Fruit fly (Drosophila melanogaster): ENCODE data around the gene mrt.

The mrt gene

DNA sequence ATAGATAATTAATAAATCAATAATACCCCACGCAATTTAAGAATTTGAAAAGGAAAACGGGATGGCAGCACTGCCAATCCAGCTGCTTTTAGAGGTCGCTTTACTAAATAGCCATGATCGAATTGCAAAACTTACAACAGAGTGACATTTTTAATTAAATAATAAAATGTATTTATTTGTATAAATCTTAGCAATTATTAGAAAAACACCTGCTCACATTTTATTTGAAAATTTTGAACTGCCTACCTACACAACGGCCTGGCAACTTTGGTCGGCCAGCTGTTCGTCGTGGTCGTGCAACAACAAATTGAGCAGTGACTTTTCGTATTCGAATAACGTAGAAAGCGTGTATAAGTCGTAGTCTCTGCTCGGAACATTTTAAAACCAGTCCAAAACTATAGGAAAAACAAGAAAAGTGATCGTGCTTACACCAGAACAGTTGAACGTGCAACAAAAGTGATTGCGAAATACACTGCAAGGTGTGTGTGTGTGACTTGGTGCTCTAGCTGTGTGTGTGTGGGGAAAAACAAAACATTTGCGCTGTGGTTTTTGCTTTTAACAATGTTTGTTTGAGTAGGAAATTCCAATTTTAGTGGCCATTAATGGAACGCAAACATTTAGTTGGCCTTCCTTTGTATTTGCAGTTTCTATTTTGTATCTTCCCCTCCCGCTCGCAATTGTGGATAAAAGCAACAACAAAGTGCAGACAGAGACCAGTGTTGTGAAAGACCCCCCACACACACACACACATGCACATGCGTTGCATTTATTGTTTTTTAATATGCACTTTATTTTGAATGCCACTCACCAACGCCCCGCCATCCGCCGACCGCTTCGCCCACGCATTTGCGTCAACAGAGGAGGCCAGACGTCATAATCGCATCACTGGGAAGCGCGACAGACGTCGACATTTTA, 7.7 kb downstream of the mrt start, which contains the start of gene CG5938:
TSS of gene CG5938 (plus strand) at position 262 of the 915 bp plus-strand sequence.
- TF ChIP-seq CG8301 (tag; optimal IDR thresholded peaks at IDR 0.05) (peak; percentile 22), EcR (GFP tag; optimal IDR thresholded peaks at IDR 0.05) (peak; percentile 19), CG34367 (tag; optimal IDR thresholded peaks at IDR 0.05) (peak; percentile 34), Ets98B (GFP tag; IDR thresholded peaks at IDR 0.05) (peak; percentile 49; the same call in 1 of the 2 replicates), CG4496 (GFP tag; IDR thresholded peaks at IDR 0.05) (peak; percentile 64; the same call in 2 of the 3 replicates), CG9948 (tag; optimal IDR thresholded peaks at IDR 0.05) (no peak), CG12605 (GFP tag; IDR thresholded peaks at IDR 0.05) (no peak; the same call in 1 of the 2 replicates), rn (GFP tag; IDR thresholded peaks at IDR 0.05) (peak; percentile 21; the same call in 1 of the 2 replicates), D1 (tag; optimal IDR thresholded peaks at IDR 0.05) (no peak), CG14655 (GFP tag; optimal IDR thresholded peaks at IDR 0.05) (peak; percentile 18), fd96Ca (GFP tag; IDR thresholded peaks at IDR 0.05) (peak; percentile 63), CG8159 (tag; optimal IDR thresholded peaks at IDR 0.05) (peak; percentile 15), gl (tag; optimal IDR thresholded peaks at IDR 0.05) (peak; percentile 37), CG17806 (tag; optimal IDR thresholded peaks at IDR 0.05) (no peak), CG32121 (GFP tag; IDR thresholded peaks at IDR 0.05) (no peak), Pif1A (GFP tag; optimal IDR thresholded peaks at IDR 0.05) (peak; percentile 17), CG10348 (GFP tag; IDR thresholded peaks at IDR 0.05) (no peak), CG15710 (tag; optimal IDR thresholded peaks at IDR 0.05) (no peak), Snoo (tag; optimal IDR thresholded peaks at IDR 0.05) (peak; percentile 1), Pif1B (GFP tag; optimal IDR thresholded peaks at IDR 0.05) (peak; percentile 41), CG13204 (GFP tag; optimal IDR thresholded peaks at IDR 0.05) (peak; percentile 19)

DNA sequence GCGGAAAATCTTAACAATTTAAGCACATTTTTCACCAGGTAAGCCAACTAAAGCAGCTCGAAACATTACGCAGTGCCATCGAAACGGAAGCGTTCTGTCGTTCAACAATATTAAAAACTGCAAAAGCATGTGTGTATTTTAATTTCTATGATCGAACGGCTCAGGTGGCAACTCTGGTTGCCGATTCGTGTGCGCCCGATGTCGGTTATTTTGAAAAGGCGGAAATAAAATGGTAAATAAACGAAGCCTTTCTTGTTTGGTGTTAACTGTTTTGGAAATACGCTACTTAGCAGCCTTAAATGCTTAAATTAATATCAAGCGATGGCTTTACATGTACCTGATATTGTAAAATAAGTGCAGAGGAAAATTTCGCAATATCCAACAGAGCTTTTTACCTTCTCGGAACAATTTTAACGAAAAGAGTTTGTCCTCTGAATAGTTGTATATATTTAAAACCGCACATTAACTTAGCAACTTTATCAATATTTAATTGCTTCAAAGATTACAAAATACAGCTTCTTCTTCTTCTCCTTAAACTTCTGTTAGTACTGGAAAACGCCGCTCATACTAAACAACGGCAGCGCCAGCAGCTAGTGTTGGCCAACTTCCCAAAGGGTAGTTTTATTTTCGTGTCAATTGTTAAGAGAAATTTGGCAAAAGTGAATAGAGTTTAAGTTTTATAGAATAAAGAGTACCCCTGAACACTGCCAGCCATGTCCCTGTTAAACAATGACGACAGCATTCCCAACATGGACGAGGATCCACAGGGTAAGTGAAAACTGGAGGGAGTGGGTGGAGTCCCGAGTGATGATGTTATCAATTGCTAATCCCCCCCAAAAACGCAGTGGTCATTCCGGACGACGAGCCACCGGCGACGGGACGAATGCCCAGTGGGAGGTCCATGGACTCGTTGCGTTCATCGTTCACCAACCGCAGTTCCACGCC, 9.1 kb downstream of the mrt start, which contains the start of gene CG5934:
TSS of gene CG5934 (plus strand) at position 588 of the 945 bp plus-strand sequence.
- TF ChIP-seq fd96Ca (GFP tag; IDR thresholded peaks at IDR 0.05): no peak
- TF ChIP-seq CG4496 (GFP tag; IDR thresholded peaks at IDR 0.05): peak; percentile 59; the same call in 1 of the 3 replicates
- peak; percentile 31; the same call in 1 of the 2 replicates for TF ChIP-seq Ets98B (GFP tag; IDR thresholded peaks at IDR 0.05)
- TF ChIP-seq CG32121 (GFP tag; IDR thresholded peaks at IDR 0.05): no peak

DNA sequence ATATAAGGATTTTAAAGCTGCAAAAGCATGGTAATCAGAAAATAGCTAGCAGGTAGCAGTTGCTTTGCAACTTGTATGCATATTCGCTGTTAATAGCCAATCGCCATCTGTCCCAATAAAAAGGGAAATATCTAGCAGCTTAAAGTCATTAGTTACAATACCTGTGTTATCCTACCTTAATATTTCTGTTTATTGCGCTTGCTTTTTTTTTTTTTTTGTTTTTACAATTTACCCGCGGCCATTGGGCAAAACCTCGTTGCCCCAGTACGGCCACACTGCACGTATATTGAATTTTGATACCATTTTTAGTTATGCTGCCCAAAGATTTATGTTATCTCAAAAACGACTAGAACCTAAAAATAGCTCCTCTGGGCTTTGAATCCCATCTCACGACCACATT, 10.2 kb downstream of the mrt start:
- TF ChIP-seq CG4496 (GFP tag; IDR thresholded peaks at IDR 0.05) (peak; percentile 54; the same call in 1 of the 3 replicates), CG10348 (GFP tag; IDR thresholded peaks at IDR 0.05) (no peak)

DNA sequence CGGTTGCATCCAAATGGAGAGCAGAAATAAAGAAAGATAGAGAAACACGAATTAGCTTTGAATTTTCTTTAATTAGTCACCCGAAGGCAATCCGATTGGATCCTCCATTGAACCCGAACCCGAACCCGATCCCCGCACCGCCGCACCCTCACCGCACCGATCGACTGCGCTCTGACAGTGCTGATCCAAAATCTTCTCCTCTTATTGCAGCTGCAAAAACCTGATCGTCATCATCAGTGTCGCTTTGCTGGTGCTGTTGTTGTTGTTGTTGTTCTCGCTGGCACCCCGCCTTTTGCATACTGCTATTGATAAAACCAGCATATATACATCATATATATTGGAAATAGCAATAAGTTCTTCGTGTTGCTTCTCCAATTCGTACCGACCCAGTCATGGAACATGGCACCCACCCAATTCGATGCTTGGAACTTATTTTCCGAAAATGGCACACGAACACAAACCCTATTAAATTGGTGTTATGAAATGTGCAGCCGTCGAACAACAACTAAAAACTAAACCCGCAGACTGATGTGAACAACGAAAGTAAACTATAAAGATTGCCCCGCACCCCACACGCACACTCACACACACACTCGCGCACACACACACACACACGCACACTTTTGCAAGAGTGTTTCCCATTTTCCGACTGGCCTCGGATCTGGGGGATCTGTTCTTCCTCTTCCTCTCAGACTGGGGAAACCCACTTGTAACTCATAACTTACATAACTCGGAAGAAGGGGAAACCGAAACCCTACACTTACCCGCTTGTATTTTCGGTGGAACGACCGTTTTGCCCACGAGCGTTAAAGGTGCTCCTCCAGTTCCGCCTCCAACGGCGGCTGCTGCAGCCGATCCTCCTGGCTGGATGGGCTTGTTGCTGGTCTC, 11.8 kb downstream of the mrt start:
- peak; percentile 73 for TF ChIP-seq EcR (GFP tag; optimal IDR thresholded peaks at IDR 0.05)
- TF ChIP-seq CG8301 (tag; optimal IDR thresholded peaks at IDR 0.05): no peak
- no peak for TF ChIP-seq CG9948 (tag; optimal IDR thresholded peaks at IDR 0.05)
- peak; percentile 22; the same call in 1 of the 2 replicates for TF ChIP-seq Ets98B (GFP tag; IDR thresholded peaks at IDR 0.05)
- TF ChIP-seq D1 (tag; optimal IDR thresholded peaks at IDR 0.05): no peak
- no peak for TF ChIP-seq Snoo (tag; optimal IDR thresholded peaks at IDR 0.05)
- TF ChIP-seq fd96Ca (GFP tag; IDR thresholded peaks at IDR 0.05): no peak
- TF ChIP-seq CG32121 (GFP tag; IDR thresholded peaks at IDR 0.05): no peak
- TF ChIP-seq CG15710 (tag; optimal IDR thresholded peaks at IDR 0.05): no peak
- TF ChIP-seq CG12605 (GFP tag; IDR thresholded peaks at IDR 0.05): 0 out of 2 replicates have a peak, but pooled peaks have one; percentile 14
- TF ChIP-seq CG8159 (tag; optimal IDR thresholded peaks at IDR 0.05): no peak
- no peak for TF ChIP-seq gl (tag; optimal IDR thresholded peaks at IDR 0.05)
- TF ChIP-seq Pif1B (GFP tag; optimal IDR thresholded peaks at IDR 0.05): no peak
- no peak for TF ChIP-seq CG4496 (GFP tag; IDR thresholded peaks at IDR 0.05)
- TF ChIP-seq Pif1A (GFP tag; optimal IDR thresholded peaks at IDR 0.05): no peak
- TF ChIP-seq CG34367 (tag; optimal IDR thresholded peaks at IDR 0.05): no peak
- TF ChIP-seq rn (GFP tag; IDR thresholded peaks at IDR 0.05): no peak
- peak; percentile 6 for TF ChIP-seq CG13204 (GFP tag; optimal IDR thresholded peaks at IDR 0.05)
- TF ChIP-seq CG10348 (GFP tag; IDR thresholded peaks at IDR 0.05): no peak
- TF ChIP-seq CG17806 (tag; optimal IDR thresholded peaks at IDR 0.05): no peak
- TF ChIP-seq CG14655 (GFP tag; optimal IDR thresholded peaks at IDR 0.05): no peak

DNA sequence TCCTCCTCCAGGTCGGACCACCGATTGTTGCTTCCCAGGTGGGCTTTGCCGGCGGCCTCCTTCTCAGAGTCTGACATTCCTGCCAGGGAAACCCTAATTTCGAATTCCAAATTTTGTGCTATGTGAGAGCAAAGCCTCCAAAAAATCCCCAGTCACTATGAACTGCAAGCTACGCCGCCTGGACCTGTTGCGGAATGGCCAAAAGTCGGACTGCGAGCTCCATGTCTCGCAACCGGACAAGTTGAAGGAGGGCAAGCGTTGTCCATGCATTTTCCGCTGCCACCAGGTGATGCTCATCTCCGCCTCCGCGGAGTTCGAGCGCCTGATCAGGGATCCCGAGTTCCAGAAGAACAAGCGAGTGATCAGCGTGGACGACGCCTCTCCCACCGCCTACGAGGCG, 17.1 kb downstream of the mrt start, which contains the start of the genes CG14262 and CG14260:
TSS of gene CG14262 (minus strand) at position 101 of the 400 bp plus-strand sequence.
TSS of gene CG14260 (plus strand) at position 128 of the 400 bp plus-strand sequence.
- TF ChIP-seq fd96Ca (GFP tag; IDR thresholded peaks at IDR 0.05) (no peak), CG17806 (tag; optimal IDR thresholded peaks at IDR 0.05) (no peak), CG13204 (GFP tag; optimal IDR thresholded peaks at IDR 0.05) (no peak), rn (GFP tag; IDR thresholded peaks at IDR 0.05) (no peak), CG12605 (GFP tag; IDR thresholded peaks at IDR 0.05) (no peak), D1 (tag; optimal IDR thresholded peaks at IDR 0.05) (no peak), CG15710 (tag; optimal IDR thresholded peaks at IDR 0.05) (no peak), Ets98B (GFP tag; IDR thresholded peaks at IDR 0.05) (no peak), Pif1B (GFP tag; optimal IDR thresholded peaks at IDR 0.05) (no peak), CG8159 (tag; optimal IDR thresholded peaks at IDR 0.05) (no peak), CG8301 (tag; optimal IDR thresholded peaks at IDR 0.05) (no peak), Pif1A (GFP tag; optimal IDR thresholded peaks at IDR 0.05) (no peak), CG9948 (tag; optimal IDR thresholded peaks at IDR 0.05) (no peak), gl (tag; optimal IDR thresholded peaks at IDR 0.05) (no peak), EcR (GFP tag; optimal IDR thresholded peaks at IDR 0.05) (no peak), CG4496 (GFP tag; IDR thresholded peaks at IDR 0.05) (no peak), Snoo (tag; optimal IDR thresholded peaks at IDR 0.05) (no peak), CG34367 (tag; optimal IDR thresholded peaks at IDR 0.05) (no peak)

All from whole organism, pupa.